Worm (Caenorhabditis elegans) whole organism, L3 larva: Measurements from ENCODE around the gene nspc-9.

Source experiments
- ZK546.5 ChIP-seq: sonication (generic microtip); optimal IDR thresholded peaks from 2 replicates; lab custom pipeline; 2017; ENCODE audit warnings: missing biosample characterization, missing genetic modification characterization
- ama-1 ChIP-seq: fragments of 150-350 bp; optimal IDR thresholded peaks from 2 replicates; lab custom pipeline; 2018
- ceh-28 ChIP-seq: fragments of 150-350 bp; optimal IDR thresholded peaks from 2 replicates; lab custom pipeline; 2014; ENCODE audit warnings: missing biosample characterization, missing genetic modification reagents, missing genetic modification characterization
- ceh-82 ChIP-seq: fragments of 150-350 bp; optimal IDR thresholded peaks from 2 replicates; lab custom pipeline; 2014; ENCODE audit warnings: missing biosample characterization, missing genetic modification characterization
- ceh-9 ChIP-seq: sonication (generic microtip); optimal IDR thresholded peaks from 2 replicates; lab custom pipeline; 2018; ENCODE audit warnings: missing biosample characterization, missing genetic modification characterization
- egl-27 ChIP-seq: sonication (generic microtip); optimal IDR thresholded peaks from 4 replicates; lab custom pipeline; 2017; ENCODE audit warnings: missing biosample characterization, missing genetic modification reagents, missing genetic modification characterization
- egl-5 ChIP-seq: fragments of 150-350 bp; optimal IDR thresholded peaks from 2 replicates; lab custom pipeline; 2017; ENCODE audit warnings: missing biosample characterization, missing genetic modification reagents, missing genetic modification characterization, inconsistent platforms
- elt-1 ChIP-seq: fragments of 150-350 bp; optimal IDR thresholded peaks from 2 replicates; lab custom pipeline; 2014; ENCODE audit warnings: missing biosample characterization, missing genetic modification characterization
- elt-2 ChIP-seq: sonication (generic microtip); optimal IDR thresholded peaks from 2 replicates; lab custom pipeline; 2016; ENCODE audit warnings: missing genetic modification reagents, mild to moderate bottlenecking, missing genetic modification characterization, missing compliant biosample characterization
- elt-3 ChIP-seq, 3 experiments: fragments of 150-350 bp in 1 of 3; sonication (generic microtip) in 2 of 3; optimal IDR thresholded peaks; 2 replicates in 2 of 3; 4 replicates in 1 of 3; lab custom pipeline; 2014 to 2017; ENCODE audit warnings: missing biosample characterization in 3 of 3, missing genetic modification characterization in 3 of 3
- eor-1 ChIP-seq, 2 experiments: fragments of 150-350 bp; optimal IDR thresholded peaks; 2 replicates each; lab custom pipeline; 2014 to 2018; ENCODE audit warnings: missing biosample characterization in 2 of 2, missing genetic modification characterization in 2 of 2
- hmg-11 ChIP-seq: sonication (generic microtip); optimal IDR thresholded peaks from 2 replicates; lab custom pipeline; 2016; ENCODE audit warnings: missing genetic modification characterization, missing compliant biosample characterization
- jun-1 ChIP-seq: fragments of 150-350 bp; optimal IDR thresholded peaks from 2 replicates; lab custom pipeline; 2014; ENCODE audit warnings: missing biosample characterization, missing genetic modification reagents, missing genetic modification characterization
- lin-15B ChIP-seq: fragments of 150-350 bp; optimal IDR thresholded peaks from 2 replicates; lab custom pipeline; 2014; ENCODE audit warnings: missing biosample characterization, missing genetic modification characterization
- lsy-12 ChIP-seq: sonication (generic microtip); optimal IDR thresholded peaks from 2 replicates; lab custom pipeline; 2016; ENCODE audit warnings: mild to moderate bottlenecking, missing genetic modification characterization, missing compliant biosample characterization
- nfya-1 ChIP-seq: sonication (generic microtip); optimal IDR thresholded peaks from 2 replicates; lab custom pipeline; 2017; ENCODE audit warnings: missing genetic modification characterization, mild to moderate bottlenecking, missing compliant biosample characterization, antibody characterized with exemption, moderate library complexity; ENCODE audit not compliant: insufficient read depth
- nhr-11 ChIP-seq: fragments of 150-350 bp; optimal IDR thresholded peaks from 2 replicates; lab custom pipeline; 2014; ENCODE audit warnings: missing biosample characterization, missing genetic modification characterization
- nhr-23 ChIP-seq: fragments of 150-350 bp; optimal IDR thresholded peaks from 2 replicates; lab custom pipeline; 2014; ENCODE audit warnings: missing biosample characterization, missing genetic modification reagents, missing genetic modification characterization
- nhr-237 ChIP-seq: fragments of 150-350 bp; optimal IDR thresholded peaks from 2 replicates; lab custom pipeline; 2014; ENCODE audit warnings: missing biosample characterization, missing genetic modification characterization
- nhr-43 ChIP-seq: sonication (generic microtip); optimal IDR thresholded peaks from 2 replicates; lab custom pipeline; 2016; ENCODE audit warnings: mild to moderate bottlenecking, missing genetic modification characterization, missing compliant biosample characterization; ENCODE audit not compliant: poor library complexity, severe bottlenecking
- nhr-67 ChIP-seq: fragments of 150-350 bp; optimal IDR thresholded peaks from 2 replicates; lab custom pipeline; 2014; ENCODE audit warnings: missing biosample characterization, missing genetic modification characterization
- nhr-77 ChIP-seq: fragments of 150-350 bp; optimal IDR thresholded peaks from 2 replicates; lab custom pipeline; 2014; ENCODE audit warnings: missing biosample characterization, missing genetic modification characterization
- pha-4 ChIP-seq: fragments of 150-350 bp; optimal IDR thresholded peaks from 2 replicates; lab custom pipeline; 2014; ENCODE audit warnings: missing biosample characterization, missing genetic modification reagents, missing genetic modification characterization
- pqm-1 ChIP-seq: fragments of 150-350 bp; optimal IDR thresholded peaks from 2 replicates; lab custom pipeline; 2017; ENCODE audit warnings: missing biosample characterization, missing genetic modification characterization, inconsistent platforms
- skn-1 ChIP-seq: fragments of 150-350 bp; optimal IDR thresholded peaks from 2 replicates; lab custom pipeline; 2014; ENCODE audit warnings: missing biosample characterization, missing genetic modification characterization
- zag-1 ChIP-seq: fragments of 150-350 bp; optimal IDR thresholded peaks from 2 replicates; lab custom pipeline; 2014; ENCODE audit warnings: missing biosample characterization, missing genetic modification characterization
- ztf-11 ChIP-seq: fragments of 150-350 bp; optimal IDR thresholded peaks from 2 replicates; lab custom pipeline; 2014; ENCODE audit warnings: missing biosample characterization, missing genetic modification characterization
- ztf-4 ChIP-seq: fragments of 150-350 bp; optimal IDR thresholded peaks from 2 replicates; lab custom pipeline; 2014; ENCODE audit warnings: missing biosample characterization, missing genetic modification characterization

Gene nspc-9

DNA sequence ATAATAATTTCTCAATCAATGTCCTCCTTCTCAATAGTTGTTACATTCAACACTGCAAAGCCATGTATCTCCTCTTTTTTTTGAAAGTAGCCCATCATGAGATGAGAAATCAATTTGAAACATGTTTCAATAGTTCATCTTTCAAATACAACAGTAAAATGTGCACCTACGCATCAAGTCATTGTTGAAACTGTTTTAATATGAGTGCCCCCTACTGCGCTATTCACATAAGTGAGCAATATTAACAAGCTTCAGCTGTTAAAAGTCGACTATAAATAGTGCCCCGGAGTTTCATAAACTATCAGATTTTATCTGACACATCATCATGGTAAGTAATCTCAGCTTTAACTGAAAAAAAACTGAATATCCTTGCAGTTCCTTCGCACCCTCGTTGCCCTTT lies 17.3 kb upstream of the nspc-9 start, which contains the start of the genes nspc-15 and F19H6.6:
Gene nspc-15, plus strand, starts transcription at position 301 of the 400 bp plus-strand sequence.
Gene F19H6.6, plus strand, starts transcription at position 384 of the 400 bp plus-strand sequence.
- TF ChIP-seq nhr-43, result no peak
- no peak for TF ChIP-seq elt-3 (tag; optimal IDR thresholded peaks at IDR 0.05; lab: Kevin White, UChicago)
- no peak for TF ChIP-seq nhr-237 (tag; lab: Kevin White, UChicago)

DNA sequence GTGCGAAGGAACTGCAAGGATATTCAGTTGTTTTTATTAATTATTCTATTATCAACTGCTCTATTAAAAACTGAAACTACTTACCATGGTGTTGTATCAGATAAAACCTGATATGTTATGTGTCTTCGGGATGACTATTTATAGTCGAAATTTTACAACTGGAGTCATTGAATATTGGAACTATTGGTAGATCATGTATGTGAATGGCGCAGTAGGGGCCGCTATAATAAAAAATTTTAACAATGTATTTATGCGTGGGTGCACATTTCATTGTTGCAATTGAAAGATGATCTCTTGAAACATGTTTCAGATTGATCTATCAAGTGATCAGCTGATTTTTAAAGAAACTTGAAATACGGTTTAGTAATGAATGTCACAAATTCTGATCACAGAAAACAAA lies 15.8 kb upstream of the nspc-9 start, which contains the start of gene nspc-14:
Gene nspc-14, minus strand, starts transcription at position 101 of the 400 bp plus-strand sequence.
- TF ChIP-seq ztf-11 (no peak), jun-1 (tag; lab: Kevin White, UChicago) (no peak), nfya-1 (tag; lab: Kevin White, UChicago) (no peak), hmg-11 (tag; lab: Kevin White, UChicago) (no peak), ceh-82 (no peak), nhr-77 (no peak), nhr-237 (tag; lab: Kevin White, UChicago) (no peak), nhr-43 (no peak), egl-5 (tag; lab: Kevin White, UChicago) (no peak)
- TF ChIP-seq, all 47 proteins: peak for 0

DNA sequence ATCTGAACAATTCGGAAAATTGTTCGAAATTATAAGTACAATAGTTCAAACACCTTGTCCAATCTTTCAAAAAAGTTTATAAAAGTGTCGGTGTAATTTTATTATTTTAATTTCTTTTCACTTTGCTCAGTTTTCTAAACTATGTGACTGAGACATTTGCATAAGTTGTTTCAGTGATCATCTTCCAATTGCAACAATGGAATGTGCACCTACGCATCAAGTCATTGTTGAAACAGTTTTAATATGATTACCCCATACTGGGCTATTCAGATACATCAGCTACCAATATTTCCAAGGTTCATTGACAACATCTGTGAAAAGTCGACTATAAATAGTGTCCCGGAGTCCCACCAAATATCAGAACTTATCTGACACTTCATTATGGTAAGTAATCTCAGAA lies 13.9 kb upstream of the nspc-9 start, which contains the start of gene nspc-13:
Gene nspc-13, plus strand, starts transcription at position 301 of the 400 bp plus-strand sequence.
- no peak for TF ChIP-seq ztf-11

DNA sequence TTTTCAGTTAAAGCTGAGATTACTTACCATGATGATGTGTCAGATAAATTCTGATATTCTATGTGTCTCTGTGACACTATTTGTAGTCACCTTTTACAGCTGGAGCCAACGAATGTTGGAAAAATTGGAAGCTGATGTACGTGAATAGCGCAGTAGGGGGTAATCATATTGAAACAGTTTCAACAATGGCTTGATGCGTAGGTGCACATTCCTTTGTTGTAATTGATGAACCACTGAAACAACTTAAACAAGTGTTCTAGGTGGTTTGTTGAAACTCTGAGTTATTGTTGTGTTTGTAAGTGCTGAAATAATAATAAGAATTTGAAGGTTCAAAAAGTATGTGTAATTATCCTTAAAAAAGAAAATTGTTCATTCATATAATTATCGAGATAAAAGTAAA lies 13.4 kb upstream of the nspc-9 start, which contains the start of gene nspc-12:
Gene nspc-12, minus strand, starts transcription at position 101 of the 400 bp plus-strand sequence.
- TF ChIP-seq nhr-67 (tag; lab: Kevin White, UChicago), result no peak
- TF ChIP-seq lin-15B (tag; lab: Kevin White, UChicago), result no peak
- TF ChIP-seq egl-27 (tag; lab: Kevin White, UChicago), result no peak
- TF ChIP-seq ama-1 (lab: Kevin White, UChicago), result no peak
- no peak for TF ChIP-seq nhr-43
- no peak for TF ChIP-seq hmg-11 (tag; lab: Kevin White, UChicago)
- no peak for TF ChIP-seq nfya-1 (tag; lab: Kevin White, UChicago)
- no peak for TF ChIP-seq elt-3 (tag; optimal IDR thresholded peaks at IDR 0.05; lab: Kevin White, UChicago)
- TF ChIP-seq nhr-237 (tag; lab: Kevin White, UChicago), result no peak
- no peak for TF ChIP-seq ztf-4
- TF ChIP-seq ceh-82, result no peak
- TF ChIP-seq nhr-11 (tag; lab: Kevin White, UChicago), result no peak
- no peak for TF ChIP-seq elt-1 (tag; lab: Kevin White, UChicago)
- no peak for TF ChIP-seq pha-4
- TF ChIP-seq skn-1 (tag; lab: Kevin White, UChicago), result no peak

DNA sequence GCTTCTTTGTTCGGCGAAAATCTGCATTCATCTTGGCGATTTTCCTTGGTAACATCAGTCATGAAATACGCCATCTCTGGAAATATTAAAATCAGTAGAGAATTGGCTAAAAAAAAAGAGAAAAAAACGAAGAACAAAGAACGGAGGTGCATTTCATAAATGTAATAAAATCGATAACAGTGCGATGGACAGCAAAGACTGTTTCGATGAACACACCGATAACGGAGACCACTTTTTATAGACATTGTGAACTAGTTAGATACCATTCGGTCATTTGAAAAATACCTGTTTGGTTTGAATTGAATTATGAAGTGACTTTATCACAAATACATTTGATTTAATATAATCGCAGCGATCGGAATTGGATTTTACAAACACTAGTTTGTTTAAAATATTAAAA lies 9.7 kb upstream of the nspc-9 start, which contains the start of gene F42F12.4:
Gene F42F12.4, minus strand, starts transcription at position 76 of the 400 bp plus-strand sequence.
- TF ChIP-seq ceh-28 (tag; lab: Kevin White, UChicago) (peak; percentile 63), ZK546.5 (tag; lab: Kevin White, UChicago) (no peak), pha-4 (no peak), elt-2 (tag; lab: Kevin White, UChicago) (peak; percentile 29), pqm-1 (tag; lab: Kevin White, UChicago) (peak; percentile 3), elt-3 (tag; optimal IDR thresholded peaks at IDR 0.05; lab: Kevin White, UChicago) (no peak)
- TF ChIP-seq, all 47 proteins: peak for 3

DNA sequence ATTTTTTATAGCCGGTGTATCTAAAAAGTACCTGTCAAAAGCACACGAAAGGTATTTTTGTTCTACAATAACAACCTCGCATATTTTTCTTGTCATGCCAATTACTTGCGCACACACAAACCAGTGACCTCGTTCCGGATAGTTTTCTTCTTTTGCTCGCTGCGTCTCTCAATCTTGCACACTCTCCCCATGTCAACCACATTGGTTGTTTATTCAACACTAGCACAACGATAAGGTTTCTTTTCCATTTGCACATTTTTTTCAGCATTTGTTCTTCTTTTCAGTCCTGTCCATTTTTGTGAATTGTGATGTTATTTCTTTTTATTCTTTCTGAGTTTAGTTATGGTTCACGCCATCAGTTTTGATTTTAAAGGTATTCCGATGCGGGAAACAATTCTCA lies 7.0 kb upstream of the nspc-9 start, which contains the start of gene F42F12.3:
Gene F42F12.3, plus strand, starts transcription at position 372 of the 400 bp plus-strand sequence.
- peak; percentile 55 for TF ChIP-seq pha-4
- TF ChIP-seq elt-2 (tag; lab: Kevin White, UChicago), result peak; percentile 15
- TF ChIP-seq ceh-9, result no peak
- peak; percentile 45 for TF ChIP-seq pqm-1 (tag; lab: Kevin White, UChicago)
- TF ChIP-seq nhr-23 (tag; lab: Kevin White, UChicago), result peak; percentile 14

DNA sequence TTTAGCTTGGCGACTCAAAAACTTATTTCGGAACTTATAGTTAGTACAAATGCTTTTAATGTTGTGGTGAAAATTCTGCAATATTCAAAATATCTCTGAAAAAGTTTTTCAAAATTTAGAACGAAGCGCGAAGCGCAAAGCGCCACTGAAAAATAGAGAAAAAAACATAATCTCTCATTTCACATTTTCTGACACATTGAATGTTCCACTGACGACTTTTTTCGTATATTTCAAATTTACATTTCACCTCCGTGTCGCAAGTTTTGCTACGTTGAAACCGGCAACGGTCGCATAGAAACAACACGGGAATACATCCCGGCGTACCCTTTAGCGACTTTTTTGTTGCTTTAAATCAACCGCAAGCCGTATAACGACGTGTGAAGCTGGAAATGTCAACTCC lies 5.2 kb upstream of the nspc-9 start, which contains the start of gene F42F12.14:
Gene F42F12.14, plus strand, starts transcription at position 301 of the 400 bp plus-strand sequence.
- TF ChIP-seq ceh-28 (tag; lab: Kevin White, UChicago) (no peak), eor-1 (tag; optimal IDR thresholded peaks at IDR 0.05; lab: Kevin White, UChicago) (no peak), hmg-11 (tag; lab: Kevin White, UChicago) (no peak), zag-1 (tag; lab: Kevin White, UChicago) (no peak), nhr-237 (tag; lab: Kevin White, UChicago) (no peak), pha-4 (no peak), nhr-43 (no peak), lsy-12 (no peak), elt-2 (tag; lab: Kevin White, UChicago) (no peak)
